Worm (Caenorhabditis elegans): Measurements from ENCODE around the gene F19B2.7.

Gene F19B2.7

ce11 chrV:20163105-20163449 lies 11.5 kb downstream of the F19B2.7 start:
- TF ChIP-seq Y79H2A.3 (GFP tag; conservative IDR thresholded peaks at IDR 0.05) (no peak), ceh-40 (GFP tag; IDR thresholded peaks at IDR 0.05) (0 out of 2 replicates have a peak, but pooled peaks have one; percentile 11), Y53G8AR.9 (GFP tag; conservative IDR thresholded peaks at IDR 0.05) (peak; percentile 87), ztf-18 (tag; optimal IDR thresholded peaks at IDR 0.05) (no peak), Y53F4B.3 (GFP tag; IDR thresholded peaks at IDR 0.05) (no peak), chd-7 (tag; optimal IDR thresholded peaks at IDR 0.05) (no peak), let-607 (tag; optimal IDR thresholded peaks at IDR 0.05) (no peak), F49E8.2 (tag; optimal IDR thresholded peaks at IDR 0.05; ENCODE audit: insufficient read depth) (no peak), ceh-79 (tag; optimal IDR thresholded peaks at IDR 0.05) (no peak), D2030.7 (GFP tag; IDR thresholded peaks at IDR 0.05) (no peak), athp-1 (tag; optimal IDR thresholded peaks at IDR 0.05) (no peak), aptf-2 (GFP tag; conservative IDR thresholded peaks at IDR 0.05) (no peak), Y67H2A.10 (GFP tag; conservative IDR thresholded peaks at IDR 0.05) (no peak), lin-35 (GFP tag; optimal IDR thresholded peaks at IDR 0.05) (no peak), ccch-3 (GFP tag; optimal IDR thresholded peaks at IDR 0.05) (no peak), ama-1 (optimal IDR thresholded peaks at IDR 0.05) (peak; percentile 76), ama-1 (GFP tag; optimal IDR thresholded peaks at IDR 0.05) (no peak), snpc-1.3 (tag; optimal IDR thresholded peaks at IDR 0.05; ENCODE audit: insufficient read depth) (no peak), F55B11.4 (tag; optimal IDR thresholded peaks at IDR 0.05; ENCODE audit: borderline replicate concordance, insufficient read depth) (no peak), ztf-28 (GFP tag; IDR thresholded peaks at IDR 0.05) (no peak), zfh-2 (GFP tag; conservative IDR thresholded peaks at IDR 0.05) (no peak), efl-1 (GFP tag; optimal IDR thresholded peaks at IDR 0.05) (no peak), ztf-22 (GFP tag; optimal IDR thresholded peaks at IDR 0.05) (no peak), F57C9.4 (tag; optimal IDR thresholded peaks at IDR 0.05) (no peak), fkh-3 (tag; optimal IDR thresholded peaks at IDR 0.05) (no peak), egrh-3 (GFP tag; IDR thresholded peaks at IDR 0.05) (no peak), K12H6.12 (tag; optimal IDR thresholded peaks at IDR 0.05) (no peak), rpc-1 (optimal IDR thresholded peaks at IDR 0.05) (no peak), rpc-1 (tag; optimal IDR thresholded peaks at IDR 0.05) (no peak), madf-10 (tag; optimal IDR thresholded peaks at IDR 0.05) (no peak), B0261.1 (tag; optimal IDR thresholded peaks at IDR 0.05) (no peak), lir-1 (GFP tag; conservative IDR thresholded peaks at IDR 0.05) (no peak), snpc-4 (GFP tag; optimal IDR thresholded peaks at IDR 0.05) (no peak), snpc-4 (tag; optimal IDR thresholded peaks at IDR 0.05) (no peak), sea-2 (GFP tag; IDR thresholded peaks at IDR 0.05) (no peak), ZK185.1 (tag; optimal IDR thresholded peaks at IDR 0.05; ENCODE audit: poor library complexity, severe bottlenecking) (no peak), nhr-120 (GFP tag; IDR thresholded peaks at IDR 0.05) (no peak), cebp-2 (GFP tag; IDR thresholded peaks at IDR 0.05) (no peak), C17E4.6 (GFP tag; IDR thresholded peaks at IDR 0.05) (no peak), madf-6 (GFP tag; IDR thresholded peaks at IDR 0.05) (no peak), F23B12.7 (tag; optimal IDR thresholded peaks at IDR 0.05; ENCODE audit: insufficient read depth) (no peak), unc-130 (GFP tag; optimal IDR thresholded peaks at IDR 0.05) (no peak), zim-3 (tag; optimal IDR thresholded peaks at IDR 0.05) (peak; percentile 8), T07F8.4 (tag; optimal IDR thresholded peaks at IDR 0.05) (no peak), ceh-91 (GFP tag; IDR thresholded peaks at IDR 0.05) (no peak), atf-7 (tag; optimal IDR thresholded peaks at IDR 0.05) (no peak), egl-18 (GFP tag; IDR thresholded peaks at IDR 0.05) (no peak), F57A8.1 (GFP tag; optimal IDR thresholded peaks at IDR 0.05) (no peak), unc-62 (GFP tag; optimal IDR thresholded peaks at IDR 0.05) (no peak), C06A6.2 (GFP tag; conservative IDR thresholded peaks at IDR 0.05) (peak; percentile 41; the same call in 1 of the 2 replicates)

All from whole organism, young adult.